Fruit fly (Drosophila melanogaster) whole organism, wandering third instar larva: ENCODE measurements around the gene Saysd1.
A peak's percentile ranks its signal among the peaks of the same experiment; 100 is the strongest.

Experiments
- Dfd ChIP-seq: fragments of >200 bp; optimal IDR thresholded peaks from 2 replicates; lab custom pipeline; 2017; ENCODE audit warnings: missing biosample characterization, missing genetic modification characterization
- Dif ChIP-seq: fragments of 200-275, 200-300 bp; sonication (Bioruptor generic); optimal IDR thresholded peaks from 2 replicates; lab custom pipeline; 2018; ENCODE audit warnings: missing biosample characterization, missing genetic modification characterization; ENCODE audit not compliant: partially characterized antibody
- Mio ChIP-seq: sonication (Bioruptor generic); optimal IDR thresholded peaks from 2 replicates; lab custom pipeline; 2016; ENCODE audit warnings: missing biosample characterization, missing genetic modification characterization
- N ChIP-seq: fragments of >200 bp; optimal IDR thresholded peaks from 2 replicates; lab custom pipeline; 2018; ENCODE audit warnings: missing biosample characterization, missing external identifiers, missing genetic modification characterization
- dmrt93B ChIP-seq: fragments of 200-800 bp; sonication (Bioruptor generic); optimal IDR thresholded peaks from 2 replicates; lab custom pipeline; 2018; ENCODE audit warnings: missing biosample characterization, mild to moderate bottlenecking, missing genetic modification characterization
- ey ChIP-seq: fragments of 200-800 bp; sonication (Bioruptor generic); optimal IDR thresholded peaks from 2 replicates; lab custom pipeline; 2016; ENCODE audit warnings: missing biosample characterization, missing genetic modification characterization
- h ChIP-seq: fragments of 200-800 bp; sonication (Bioruptor generic); optimal IDR thresholded peaks from 3 replicates; lab custom pipeline; 2016; ENCODE audit warnings: missing biosample characterization, mild to moderate bottlenecking, missing genetic modification characterization
- lola ChIP-seq: fragments of >200 bp; optimal IDR thresholded peaks from 2 replicates; lab custom pipeline; 2017; ENCODE audit warnings: missing biosample characterization, missing genetic modification characterization
- psq ChIP-seq: fragments of 200-800 bp; sonication (Bioruptor generic); optimal IDR thresholded peaks from 3 replicates; lab custom pipeline; 2017; ENCODE audit warnings: missing biosample characterization, mild to moderate bottlenecking, missing genetic modification characterization, moderate library complexity
- sv ChIP-seq: fragments of 200-800 bp; sonication (Bioruptor generic); optimal IDR thresholded peaks from 3 replicates; lab custom pipeline; 2016; ENCODE audit warnings: missing biosample characterization, missing genetic modification characterization

DNA sequence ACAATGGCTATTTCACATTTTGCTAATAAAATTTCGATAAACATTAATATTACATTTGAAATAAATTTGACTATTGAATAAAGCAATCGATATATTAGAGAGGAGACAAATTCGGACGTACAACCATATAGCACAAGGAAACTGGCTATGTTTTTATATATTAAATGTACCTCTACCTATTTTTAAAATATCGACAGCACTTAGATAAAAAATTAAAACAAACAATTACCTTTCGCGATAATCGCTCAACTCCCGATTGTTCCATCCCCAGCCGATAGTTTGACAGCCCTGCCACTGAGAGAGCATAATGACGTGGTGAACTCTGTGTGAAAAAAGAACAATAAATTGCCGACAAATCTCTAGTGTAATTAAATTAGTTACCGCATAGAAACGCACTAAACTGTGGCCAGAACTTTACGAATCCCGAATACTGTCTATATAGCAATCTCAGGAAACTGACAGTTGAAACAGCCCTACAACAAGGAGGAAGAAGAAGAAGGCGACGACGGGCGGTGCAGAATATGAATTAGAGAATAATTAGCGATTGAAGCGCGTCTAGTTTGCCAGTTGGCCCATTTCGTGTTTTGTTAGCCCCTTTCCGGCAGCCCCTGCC, 43.7 kb upstream of the Saysd1 start, which contains the start of gene CG11857:
- TF ChIP-seq dmrt93B (peak; percentile 96), ey (peak; percentile 97), N (GFP tag; lab: Kevin White, UChicago) (no peak), psq (peak; percentile 94), lola (no peak), sv (GFP tag; lab: Kevin White, UChicago) (peak; percentile 98), Dfd (GFP tag; lab: Kevin White, UChicago) (no peak), Mio (peak; percentile 79), Dif (GFP tag; lab: Kevin White, UChicago) (no peak), h (GFP tag; lab: Kevin White, UChicago) (peak; percentile 99)
